Worm (Caenorhabditis elegans) whole organism, L2 larva: ENCODE results near the gene fbxa-60.

Source experiments
- C34F6.9 ChIP-seq: fragments of 150-350 bp; optimal IDR thresholded peaks from 2 replicates; lab custom pipeline; 2014; ENCODE audit warnings: missing biosample characterization, missing genetic modification characterization
- F13H6.1 ChIP-seq: sonication (generic microtip); optimal IDR thresholded peaks from 2 replicates; lab custom pipeline; 2016; ENCODE audit warnings: missing genetic modification characterization, missing compliant biosample characterization
- R02D3.7 ChIP-seq: fragments of 150-350 bp; optimal IDR thresholded peaks from 2 replicates; lab custom pipeline; 2014; ENCODE audit warnings: missing biosample characterization, missing genetic modification characterization
- ZK546.5 ChIP-seq: sonication (generic microtip); optimal IDR thresholded peaks from 2 replicates; lab custom pipeline; 2017; ENCODE audit warnings: missing biosample characterization, missing genetic modification characterization
- alr-1 ChIP-seq: fragments of 150-350 bp; optimal IDR thresholded peaks from 2 replicates; lab custom pipeline; 2014; ENCODE audit warnings: missing biosample characterization, missing genetic modification characterization
- ama-1 ChIP-seq: fragments of 150-350 bp; optimal IDR thresholded peaks from 2 replicates; lab custom pipeline; 2018; ENCODE audit warnings: inconsistent platforms
- blmp-1 ChIP-seq: sonication (generic microtip); optimal IDR thresholded peaks from 2 replicates; lab custom pipeline; 2017; ENCODE audit warnings: missing genetic modification characterization, mild to moderate bottlenecking, missing compliant biosample characterization, antibody characterized with exemption, moderate library complexity; ENCODE audit not compliant: insufficient read depth
- ceh-16 ChIP-seq: fragments of 150-350 bp; optimal IDR thresholded peaks from 2 replicates; lab custom pipeline; 2014; ENCODE audit warnings: missing biosample characterization, missing genetic modification characterization
- ceh-82 ChIP-seq: fragments of 150-350 bp; optimal IDR thresholded peaks from 2 replicates; lab custom pipeline; 2014; ENCODE audit warnings: missing biosample characterization, missing genetic modification characterization
- egl-27 ChIP-seq: sonication (generic microtip); optimal IDR thresholded peaks from 3 replicates; lab custom pipeline; 2017; ENCODE audit warnings: missing biosample characterization, missing genetic modification reagents, missing genetic modification characterization
- elt-1 ChIP-seq: fragments of 150-350 bp; optimal IDR thresholded peaks from 2 replicates; lab custom pipeline; 2014; ENCODE audit warnings: missing biosample characterization, missing genetic modification characterization
- elt-3 ChIP-seq: sonication (generic microtip); optimal IDR thresholded peaks from 2 replicates; lab custom pipeline; 2017; ENCODE audit warnings: missing biosample characterization, missing genetic modification characterization
- gmeb-1 ChIP-seq: fragments of 150-350 bp; optimal IDR thresholded peaks from 2 replicates; lab custom pipeline; 2014; ENCODE audit warnings: missing biosample characterization, missing genetic modification characterization
- lin-13 ChIP-seq: fragments of 150-350 bp; optimal IDR thresholded peaks from 2 replicates; lab custom pipeline; 2014; ENCODE audit warnings: missing biosample characterization, missing genetic modification reagents, missing genetic modification characterization
- mab-5 ChIP-seq: fragments of 150-350 bp; optimal IDR thresholded peaks from 2 replicates; lab custom pipeline; 2014; ENCODE audit warnings: missing biosample characterization, missing genetic modification characterization
- mbf-1 ChIP-seq: sonication (generic microtip); optimal IDR thresholded peaks from 2 replicates; lab custom pipeline; 2017; ENCODE audit warnings: missing biosample characterization, missing genetic modification characterization
- mdl-1 ChIP-seq, 2 experiments: fragments of 150-350 bp in 1 of 2; sonication (generic microtip) in 1 of 2; optimal IDR thresholded peaks; 2 replicates each; lab custom pipeline; 2017; ENCODE audit warnings: missing biosample characterization in 2 of 2, missing genetic modification characterization in 2 of 2
- nhr-10 ChIP-seq: sonication (generic microtip); optimal IDR thresholded peaks from 2 replicates; lab custom pipeline; 2017; ENCODE audit warnings: missing biosample characterization, missing genetic modification characterization
- nhr-12 ChIP-seq: fragments of 150-350 bp; optimal IDR thresholded peaks from 2 replicates; lab custom pipeline; 2014; ENCODE audit warnings: missing biosample characterization, missing genetic modification characterization
- nhr-129 ChIP-seq: fragments of 150-350 bp; optimal IDR thresholded peaks from 2 replicates; lab custom pipeline; 2014; ENCODE audit warnings: missing biosample characterization, missing genetic modification characterization
- nhr-21 ChIP-seq: fragments of 150-350 bp; optimal IDR thresholded peaks from 2 replicates; lab custom pipeline; 2014; ENCODE audit warnings: missing biosample characterization, missing genetic modification characterization
- nhr-23 ChIP-seq: fragments of 150-350 bp; optimal IDR thresholded peaks from 2 replicates; lab custom pipeline; 2014; ENCODE audit warnings: missing biosample characterization, missing genetic modification reagents, missing genetic modification characterization
- nhr-6 ChIP-seq: fragments of 150-350 bp; optimal IDR thresholded peaks from 2 replicates; lab custom pipeline; 2014; ENCODE audit warnings: missing biosample characterization, missing genetic modification characterization
- nhr-77 ChIP-seq: fragments of 150-350 bp; optimal IDR thresholded peaks from 2 replicates; lab custom pipeline; 2014; ENCODE audit warnings: missing biosample characterization, missing genetic modification characterization
- peb-1 ChIP-seq: fragments of 150-350 bp; optimal IDR thresholded peaks from 2 replicates; lab custom pipeline; 2014; ENCODE audit warnings: missing biosample characterization, missing genetic modification characterization
- sem-4 ChIP-seq: fragments of 150-350 bp; optimal IDR thresholded peaks from 2 replicates; lab custom pipeline; 2014; ENCODE audit warnings: missing biosample characterization, missing genetic modification reagents, missing genetic modification characterization
- skn-1 ChIP-seq: sonication (generic microtip); optimal IDR thresholded peaks from 2 replicates; lab custom pipeline; 2017; ENCODE audit warnings: missing biosample characterization, missing genetic modification characterization
- sma-3 ChIP-seq: sonication (generic microtip); optimal IDR thresholded peaks from 2 replicates; lab custom pipeline; 2016; ENCODE audit warnings: missing genetic modification reagents, missing genetic modification characterization, missing compliant biosample characterization
- sma-9 ChIP-seq, 2 experiments: fragments of 150-350 bp in 1 of 2; sonication (generic microtip) in 1 of 2; optimal IDR thresholded peaks; 2 replicates each; lab custom pipeline; 2014 to 2016; ENCODE audit warnings: missing genetic modification characterization in 2 of 2, mild to moderate bottlenecking in 1 of 2, missing biosample characterization in 1 of 2, missing compliant biosample characterization in 1 of 2, missing genetic modification reagents in 1 of 2, moderate library complexity in 1 of 2
- snpc-4 ChIP-seq: fragments of 150-350 bp; optimal IDR thresholded peaks from 2 replicates; lab custom pipeline; 2014; ENCODE audit warnings: missing biosample characterization, missing genetic modification characterization
- unc-55 ChIP-seq: fragments of 150-350 bp; sonication (generic microtip); optimal IDR thresholded peaks from 3 replicates; lab custom pipeline; 2014; ENCODE audit warnings: missing biosample characterization, missing genetic modification reagents, missing genetic modification characterization
- ztf-1 ChIP-seq: fragments of 200-800 bp; sonication (Bioruptor generic); conservative IDR thresholded peaks from 2 replicates; pipeline ENCODE4 v1.3.6; 2022; ENCODE audit warnings: missing genetic modification characterization, missing compliant biosample characterization
- ztf-11 ChIP-seq: sonication (generic microtip); optimal IDR thresholded peaks from 2 replicates; lab custom pipeline; 2017; ENCODE audit warnings: missing biosample characterization, missing genetic modification characterization

fbxa-60 gene

DNA sequence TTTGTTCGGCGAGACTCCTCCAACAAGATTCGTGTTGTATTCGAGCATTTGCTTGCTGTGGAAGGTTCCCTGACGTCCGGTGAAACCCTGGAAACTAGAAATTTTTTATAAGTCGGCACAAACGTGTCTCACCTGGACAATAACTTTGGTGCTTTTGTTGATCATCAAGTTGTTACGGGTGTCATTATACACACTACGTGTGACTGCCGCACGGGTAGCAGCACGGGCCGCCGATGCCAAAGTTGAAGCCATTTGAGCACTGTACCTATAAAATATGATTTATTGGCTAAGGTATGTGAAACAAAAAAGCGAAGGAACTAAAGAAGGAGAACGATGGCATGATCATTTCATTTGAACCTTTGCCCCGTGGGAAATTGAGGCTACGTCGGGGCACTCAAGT is 45.0 kb downstream of the fbxa-60 start, which contains the start of gene sucl-2:
Gene sucl-2, minus strand, starts transcription at position 265 of the 400 bp plus-strand sequence.
- no peak for TF ChIP-seq egl-27 (tag; lab: Kevin White, UChicago)
- TF ChIP-seq mbf-1, result no peak
- TF ChIP-seq F13H6.1, result no peak
- no peak for TF ChIP-seq ztf-1
- TF ChIP-seq blmp-1, result no peak
- TF ChIP-seq mab-5 (tag; lab: Kevin White, UChicago), result no peak
- TF ChIP-seq snpc-4, result no peak
- no peak for TF ChIP-seq R02D3.7 (tag; lab: Kevin White, UChicago)
- TF ChIP-seq mdl-1 (tag; optimal IDR thresholded peaks at IDR 0.05; lab: Kevin White, UChicago), result no peak
- TF ChIP-seq ceh-82 (tag; lab: Kevin White, UChicago), result no peak
- TF ChIP-seq lin-13 (GFP tag; lab: Kevin White, UChicago), result no peak
- TF ChIP-seq unc-55 (GFP tag; lab: Kevin White, UChicago), result no peak
- no peak for TF ChIP-seq sma-3 (GFP tag; lab: Kevin White, UChicago)
- no peak for TF ChIP-seq nhr-77 (tag; lab: Kevin White, UChicago)
- TF ChIP-seq elt-3, result no peak
- no peak for TF ChIP-seq nhr-12 (tag; lab: Kevin White, UChicago)
- TF ChIP-seq skn-1, result no peak
- TF ChIP-seq gmeb-1 (tag; lab: Kevin White, UChicago), result no peak
- TF ChIP-seq peb-1 (tag; lab: Kevin White, UChicago), result no peak
- no peak for TF ChIP-seq nhr-6 (tag; lab: Kevin White, UChicago)

DNA sequence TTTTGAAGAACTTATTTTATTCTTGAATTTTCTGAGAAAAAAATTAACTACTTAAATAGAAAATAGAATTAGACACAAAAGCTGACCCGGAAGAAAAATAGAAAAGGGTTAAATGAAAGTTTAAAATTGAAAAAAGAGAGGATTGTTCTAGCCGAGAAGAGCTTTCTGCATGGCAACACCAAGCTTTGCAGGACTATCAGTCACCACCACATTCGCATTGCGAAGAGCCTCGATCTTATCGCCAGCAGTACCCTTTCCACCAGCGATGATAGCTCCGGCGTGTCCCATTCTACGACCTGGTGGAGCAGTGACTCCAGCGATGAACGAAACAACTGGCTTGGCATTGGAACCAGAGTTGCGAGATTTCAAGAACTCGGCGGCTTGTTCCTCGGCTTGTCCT is 46.0 kb downstream of the fbxa-60 start:
- no peak for TF ChIP-seq nhr-10 (tag; lab: Kevin White, UChicago)
- no peak for TF ChIP-seq gmeb-1 (tag; lab: Kevin White, UChicago)
- TF ChIP-seq elt-3, result no peak
- TF ChIP-seq C34F6.9 (tag; lab: Kevin White, UChicago), result no peak
- TF ChIP-seq nhr-129 (tag; lab: Kevin White, UChicago), result no peak
- TF ChIP-seq elt-1 (tag; lab: Kevin White, UChicago), result no peak
- TF ChIP-seq, all 48 proteins: peak for 0

DNA sequence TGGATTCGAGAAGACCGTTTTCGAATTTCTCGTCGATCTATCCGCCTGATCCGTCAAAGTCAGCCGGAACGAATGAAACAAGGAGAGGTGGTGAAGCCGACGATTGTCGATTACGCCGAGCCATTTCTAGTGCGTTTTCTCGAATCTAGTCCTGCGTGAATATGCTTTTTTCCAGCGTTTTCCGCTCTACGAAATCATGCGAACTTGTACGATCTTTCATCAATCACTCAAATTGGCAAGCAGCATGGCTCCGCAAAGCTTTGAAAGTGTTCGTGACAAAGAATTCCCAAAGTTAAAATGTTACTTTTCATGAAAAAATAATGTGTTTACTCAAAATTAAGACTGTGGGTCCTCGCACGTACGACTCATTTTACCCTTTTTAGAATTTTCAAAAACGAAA is 49.2 kb downstream of the fbxa-60 start:
- no peak for TF ChIP-seq ama-1 (lab: Kevin White, UChicago)
- no peak for TF ChIP-seq ZK546.5 (tag; lab: Kevin White, UChicago)
- no peak for TF ChIP-seq R02D3.7 (tag; lab: Kevin White, UChicago)
- TF ChIP-seq mbf-1, result no peak
- TF ChIP-seq nhr-10 (tag; lab: Kevin White, UChicago), result no peak
- no peak for TF ChIP-seq ceh-16
- TF ChIP-seq mdl-1 (tag; optimal IDR thresholded peaks at IDR 0.05; lab: Kevin White, UChicago), result no peak
- no peak for TF ChIP-seq alr-1 (tag; lab: Kevin White, UChicago)
- TF ChIP-seq ztf-1, result no peak
- TF ChIP-seq sma-9 (GFP tag; optimal IDR thresholded peaks at IDR 0.05; lab: Kevin White, UChicago), result no peak
- no peak for TF ChIP-seq sma-9 (tag; optimal IDR thresholded peaks at IDR 0.05; lab: Kevin White, UChicago)
- no peak for TF ChIP-seq ztf-11 (tag; lab: Kevin White, UChicago)
- no peak for TF ChIP-seq nhr-21 (tag; lab: Kevin White, UChicago)
- TF ChIP-seq sem-4 (tag; lab: Kevin White, UChicago), result no peak
- no peak for TF ChIP-seq F13H6.1
- TF ChIP-seq lin-13 (GFP tag; lab: Kevin White, UChicago), result no peak

DNA sequence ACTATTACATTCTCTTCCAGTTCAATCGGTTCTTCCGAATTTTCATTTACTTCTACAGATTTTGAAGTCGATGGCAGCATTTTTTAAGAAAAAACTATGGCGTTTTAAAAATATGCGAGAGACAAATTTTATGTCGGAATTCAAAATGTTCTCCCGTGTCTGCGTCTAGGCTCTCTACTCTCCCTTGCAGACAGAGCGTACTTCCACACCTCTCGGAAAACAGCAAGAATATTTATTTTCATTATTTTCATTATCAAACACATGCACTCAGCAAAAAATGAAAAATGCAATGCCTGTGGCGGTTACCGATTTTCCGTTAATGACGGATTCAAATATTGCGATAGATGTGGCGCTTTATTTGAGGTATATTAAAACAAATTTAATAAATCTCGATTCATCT is 50.6 kb downstream of the fbxa-60 start, which contains the start of the genes ztf-18 and F23H11.2:
Gene ztf-18, minus strand, starts transcription at position 188 of the 400 bp plus-strand sequence.
Gene F23H11.2, plus strand, starts transcription at position 223 of the 400 bp plus-strand sequence.
- TF ChIP-seq sem-4 (tag; lab: Kevin White, UChicago) (peak; percentile 50), C34F6.9 (tag; lab: Kevin White, UChicago) (no peak), skn-1 (no peak), gmeb-1 (tag; lab: Kevin White, UChicago) (no peak), mbf-1 (no peak), lin-13 (GFP tag; lab: Kevin White, UChicago) (no peak), elt-3 (no peak), nhr-23 (no peak)
